Worm (Caenorhabditis elegans): ENCODE measurements around the gene Y26G10.6.

The Y26G10.6 gene

ce11 chrV:17683290-17683689 is 16.5 kb upstream of the Y26G10.6 start:
- TF ChIP-seq efl-1 (optimal IDR thresholded peaks at IDR 0.05): no peak
- TF ChIP-seq efl-1 (GFP tag; optimal IDR thresholded peaks at IDR 0.05 in 1 of 2): peak in 1 of 2 experiments; percentile 4
- no peak for TF ChIP-seq nhr-20 (tag; optimal IDR thresholded peaks at IDR 0.05)

ce11 chrV:17683763-17684162 is 16.0 kb upstream of the Y26G10.6 start, which contains the start of gene F59A1.15:
Gene F59A1.15, minus strand, starts transcription at chrV:17683863.
- no peak for TF ChIP-seq sptf-1 (tag; optimal IDR thresholded peaks at IDR 0.05)
- no peak for TF ChIP-seq nhr-28 (tag; optimal IDR thresholded peaks at IDR 0.05)
- no peak for TF ChIP-seq pag-3 (tag; optimal IDR thresholded peaks at IDR 0.05; ENCODE audit: borderline replicate concordance, insufficient read depth)
- TF ChIP-seq sup-37 (GFP tag; optimal IDR thresholded peaks at IDR 0.05): no peak
- no peak for TF ChIP-seq ama-1 (optimal IDR thresholded peaks at IDR 0.05)
- no peak for TF ChIP-seq mep-1 (tag; optimal IDR thresholded peaks at IDR 0.05)

ce11 chrV:17684857-17685256 is 14.9 kb upstream of the Y26G10.6 start, which contains the start of the genes F59A1.16 and F59A1.6:
Gene F59A1.16, minus strand, starts transcription at chrV:17684957.
Gene F59A1.6, plus strand, starts transcription at chrV:17685141.
- TF ChIP-seq fkh-4 (tag; optimal IDR thresholded peaks at IDR 0.05; ENCODE audit: borderline replicate concordance) (no peak), hpl-2 (GFP tag; optimal IDR thresholded peaks at IDR 0.05) (no peak)

ce11 chrV:17686852-17687251 is 12.9 kb upstream of the Y26G10.6 start, which contains the start of gene F59A1.18:
Gene F59A1.18, minus strand, starts transcription at chrV:17686952.
- TF ChIP-seq dsc-1 (tag; optimal IDR thresholded peaks at IDR 0.05) (no peak), sptf-1 (tag; optimal IDR thresholded peaks at IDR 0.05) (no peak), mef-2 (tag; optimal IDR thresholded peaks at IDR 0.05) (no peak), mdl-1 (tag; optimal IDR thresholded peaks at IDR 0.05) (no peak), hpl-2 (GFP tag; optimal IDR thresholded peaks at IDR 0.05) (no peak), aha-1 (tag; optimal IDR thresholded peaks at IDR 0.05) (no peak), xbp-1 (tag; optimal IDR thresholded peaks at IDR 0.05) (no peak), nhr-28 (tag; optimal IDR thresholded peaks at IDR 0.05) (no peak), zip-4 (GFP tag; optimal IDR thresholded peaks at IDR 0.05) (no peak), ceh-63 (GFP tag; optimal IDR thresholded peaks at IDR 0.05) (no peak)

ce11 chrV:17690922-17691321 is 8.8 kb upstream of the Y26G10.6 start, which contains the start of gene F59A1.13:
Gene F59A1.13, minus strand, starts transcription at chrV:17691022.
- TF ChIP-seq sox-4 (tag; optimal IDR thresholded peaks at IDR 0.05) (no peak), skn-1 (tag; optimal IDR thresholded peaks at IDR 0.05) (no peak), dpl-1 (GFP tag; optimal IDR thresholded peaks at IDR 0.05) (no peak), elt-3 (tag; optimal IDR thresholded peaks at IDR 0.05) (no peak), zag-1 (tag; optimal IDR thresholded peaks at IDR 0.05) (no peak), mef-2 (tag; optimal IDR thresholded peaks at IDR 0.05) (no peak), nhr-20 (tag; optimal IDR thresholded peaks at IDR 0.05) (no peak), sup-37 (GFP tag; optimal IDR thresholded peaks at IDR 0.05) (no peak), lin-39 (tag; optimal IDR thresholded peaks at IDR 0.05) (no peak), jun-1 (tag; optimal IDR thresholded peaks at IDR 0.05) (no peak), ets-5 (GFP tag; IDR thresholded peaks at IDR 0.05) (no peak), nhr-237 (tag; optimal IDR thresholded peaks at IDR 0.05) (no peak), ceh-63 (GFP tag; optimal IDR thresholded peaks at IDR 0.05) (no peak)

- TF ChIP-seq rnt-1 (tag; optimal IDR thresholded peaks at IDR 0.05) (no peak), pqm-1 (tag; optimal IDR thresholded peaks at IDR 0.05) (peak; percentile 33), mef-2 (tag; optimal IDR thresholded peaks at IDR 0.05) (no peak), elt-2 (tag; optimal IDR thresholded peaks at IDR 0.05) (peak; percentile 50)
Observed at ce11 chrV:17694260-17694659, 5.5 kb upstream of the Y26G10.6 start.

ce11 chrV:17695802-17696201 is 4.0 kb upstream of the Y26G10.6 start, which contains the start of gene Y26G10.1:
Gene Y26G10.1, minus strand, starts transcription at chrV:17695902.
- TF ChIP-seq nhr-28 (tag; optimal IDR thresholded peaks at IDR 0.05): no peak
- TF ChIP-seq efl-3 (GFP tag; optimal IDR thresholded peaks at IDR 0.05): no peak
